Worm (Caenorhabditis elegans): Measurements from ENCODE around the gene Y45G5AM.5.

The Y45G5AM.5 gene

ce11 chrV:4127435-4127834, 32.8 kb upstream of the Y45G5AM.5 start, which contains the start of gene T05B4.13:
TSS of gene T05B4.13 (minus strand) at chrV:4127535.
- TF ChIP-seq D1046.2 (GFP tag; IDR thresholded peaks at IDR 0.05) (no peak), mep-1 (tag; optimal IDR thresholded peaks at IDR 0.05) (no peak), duxl-1 (tag; optimal IDR thresholded peaks at IDR 0.05; ENCODE audit: poor library complexity) (no peak), F37D6.2 (tag; optimal IDR thresholded peaks at IDR 0.05) (no peak), aly-2 (tag; optimal IDR thresholded peaks at IDR 0.05) (no peak), Y75B8A.6 (GFP tag; IDR thresholded peaks at IDR 0.05) (no peak), R02D3.7 (tag; optimal IDR thresholded peaks at IDR 0.05) (no peak), unc-130 (GFP tag; optimal IDR thresholded peaks at IDR 0.05) (no peak), daf-16 (GFP tag; optimal IDR thresholded peaks at IDR 0.05) (no peak), daf-16 (tag; optimal IDR thresholded peaks at IDR 0.05) (no peak), ama-1 (optimal IDR thresholded peaks at IDR 0.05) (no peak), cey-2 (tag; optimal IDR thresholded peaks at IDR 0.05; ENCODE audit: borderline replicate concordance, insufficient read depth) (no peak)

ce11 chrV:4129604-4130003, 30.6 kb upstream of the Y45G5AM.5 start, which contains the start of gene phat-4:
TSS of gene phat-4 (plus strand) at chrV:4129904.
- TF ChIP-seq saeg-2 (GFP tag; IDR thresholded peaks at IDR 0.05), result no peak
- TF ChIP-seq daf-12 (tag; optimal IDR thresholded peaks at IDR 0.05), result no peak
- TF ChIP-seq nhr-41 (GFP tag; IDR thresholded peaks at IDR 0.05), result no peak
- no peak for TF ChIP-seq Y105C5A.15 (GFP tag; IDR thresholded peaks at IDR 0.05)
- no peak for TF ChIP-seq pqm-1 (tag; optimal IDR thresholded peaks at IDR 0.05)

ce11 chrV:4131471-4131939, 28.7 kb upstream of the Y45G5AM.5 start, which contains the start of gene nhr-57:
TSS of gene nhr-57 (plus strand) at chrV:4131889.
- TF ChIP-seq nhr-102 (tag; optimal IDR thresholded peaks at IDR 0.05), result peak; percentile 65
- TF ChIP-seq nhr-28 (tag; optimal IDR thresholded peaks at IDR 0.05), result peak; percentile 94
- TF ChIP-seq T20F7.1 (GFP tag; optimal IDR thresholded peaks at IDR 0.05), result no peak
- TF ChIP-seq F44E2.7 (GFP tag; IDR thresholded peaks at IDR 0.05), result no peak
- TF ChIP-seq lin-15B (tag; optimal IDR thresholded peaks at IDR 0.05), result no peak
- no peak for TF ChIP-seq daf-8 (GFP tag; IDR thresholded peaks at IDR 0.05)
- TF ChIP-seq nhr-77 (tag; optimal IDR thresholded peaks at IDR 0.05), result peak; percentile 4
- TF ChIP-seq dmd-9 (GFP tag; IDR thresholded peaks at IDR 0.05), result no peak
- TF ChIP-seq nhr-48 (tag; optimal IDR thresholded peaks at IDR 0.05), result peak; percentile 91
- TF ChIP-seq jun-1 (tag; optimal IDR thresholded peaks at IDR 0.05), result no peak
- 0 out of 2 replicates have a peak, but pooled peaks have one; percentile 21 for TF ChIP-seq php-3 (GFP tag; IDR thresholded peaks at IDR 0.05)
- no peak for TF ChIP-seq snpc-4 (tag; optimal IDR thresholded peaks at IDR 0.05)
- TF ChIP-seq ceh-20 (GFP tag; IDR thresholded peaks at IDR 0.05), result peak; percentile 51; the same call in 1 of the 2 replicates
- TF ChIP-seq daf-16 (GFP tag; optimal IDR thresholded peaks at IDR 0.05), result peak in 1 of 2 experiments; percentile 40
- peak; percentile 84 for TF ChIP-seq daf-16 (tag; optimal IDR thresholded peaks at IDR 0.05)
- TF ChIP-seq gei-8 (GFP tag; optimal IDR thresholded peaks at IDR 0.05), result peak; percentile 78
- TF ChIP-seq skn-1 (tag; optimal IDR thresholded peaks at IDR 0.05), result no peak
- TF ChIP-seq lsy-2 (tag; optimal IDR thresholded peaks at IDR 0.05), result no peak
- no peak for TF ChIP-seq ceh-44 (GFP tag; IDR thresholded peaks at IDR 0.05)
- TF ChIP-seq hlh-11 (tag; optimal IDR thresholded peaks at IDR 0.05), result peak; percentile 93
- TF ChIP-seq lin-38 (GFP tag; IDR thresholded peaks at IDR 0.05), result no peak
- TF ChIP-seq dve-1 (tag; optimal IDR thresholded peaks at IDR 0.05; ENCODE audit: insufficient read depth), result peak; percentile 85
- peak; percentile 98 to 100 for TF ChIP-seq hif-1 (tag; optimal IDR thresholded peaks at IDR 0.05)
- peak; percentile 49 for TF ChIP-seq lin-1 (GFP tag; IDR thresholded peaks at IDR 0.05)
- no peak for TF ChIP-seq snpc-1.2 (GFP tag; IDR thresholded peaks at IDR 0.05)
- no peak for TF ChIP-seq fkh-10 (GFP tag; optimal IDR thresholded peaks at IDR 0.05)
- no peak for TF ChIP-seq ZK337.2 (GFP tag; IDR thresholded peaks at IDR 0.05)
- TF ChIP-seq Y48G9A.11 (GFP tag; IDR thresholded peaks at IDR 0.05), result no peak
- TF ChIP-seq cey-2 (tag; optimal IDR thresholded peaks at IDR 0.05; ENCODE audit: borderline replicate concordance, insufficient read depth), result peak; percentile 53
- TF ChIP-seq mxl-3 (GFP tag; optimal IDR thresholded peaks at IDR 0.05), result peak; percentile 63
- no peak for TF ChIP-seq ceh-62 (tag; optimal IDR thresholded peaks at IDR 0.05)
- no peak for TF ChIP-seq mep-1 (tag; optimal IDR thresholded peaks at IDR 0.05)
- peak; percentile 31 for TF ChIP-seq nhr-11 (tag; optimal IDR thresholded peaks at IDR 0.05)
- no peak for TF ChIP-seq tag-97 (GFP tag; IDR thresholded peaks at IDR 0.05)
- no peak for TF ChIP-seq vab-7 (GFP tag; IDR thresholded peaks at IDR 0.05)
- TF ChIP-seq F37D6.2 (tag; optimal IDR thresholded peaks at IDR 0.05), result no peak
